Worm (Caenorhabditis elegans): ENCODE results near the gene mpst-7.

Gene mpst-7

ce11 chrV:12937098-12937497, 23.8 kb downstream of the mpst-7 start, which contains the start of gene T16G1.6:
TSS of gene T16G1.6 (minus strand) at chrV:12937174.
- TF ChIP-seq nhr-28 (tag; optimal IDR thresholded peaks at IDR 0.05) (peak; percentile 97), php-3 (GFP tag; IDR thresholded peaks at IDR 0.05) (peak; percentile 65; the same call in 1 of the 2 replicates), F49E8.2 (tag; optimal IDR thresholded peaks at IDR 0.05; ENCODE audit: borderline replicate concordance) (no peak), hlh-11 (tag; optimal IDR thresholded peaks at IDR 0.05) (peak; percentile 63), daf-16 (GFP tag; optimal IDR thresholded peaks at IDR 0.05) (no peak), daf-16 (tag; optimal IDR thresholded peaks at IDR 0.05) (peak; percentile 38), aly-2 (tag; optimal IDR thresholded peaks at IDR 0.05) (no peak), zfp-3 (GFP tag; conservative IDR thresholded peaks at IDR 0.05) (no peak), attf-4 (tag; optimal IDR thresholded peaks at IDR 0.05) (no peak), nhr-102 (tag; optimal IDR thresholded peaks at IDR 0.05) (peak; percentile 71), dmd-6 (GFP tag; IDR thresholded peaks at IDR 0.05) (peak; percentile 86), mep-1 (tag; optimal IDR thresholded peaks at IDR 0.05) (no peak), jun-1 (tag; optimal IDR thresholded peaks at IDR 0.05) (no peak), dve-1 (tag; optimal IDR thresholded peaks at IDR 0.05; ENCODE audit: insufficient read depth) (peak; percentile 79), lin-15B (tag; optimal IDR thresholded peaks at IDR 0.05) (no peak), nhr-11 (tag; optimal IDR thresholded peaks at IDR 0.05) (no peak), Y105C5A.15 (GFP tag; IDR thresholded peaks at IDR 0.05) (no peak), pqm-1 (tag; optimal IDR thresholded peaks at IDR 0.05) (peak; percentile 88), hlh-30 (tag; optimal IDR thresholded peaks at IDR 0.05; ENCODE audit: insufficient read depth) (peak; percentile 25), nhr-77 (tag; optimal IDR thresholded peaks at IDR 0.05) (peak; percentile 80)

ce11 chrV:12934976-12935375, 26.0 kb downstream of the mpst-7 start, which contains the start of gene T16G1.7:
TSS of gene T16G1.7 (minus strand) at chrV:12935112.
- TF ChIP-seq Y75B8A.6 (GFP tag; IDR thresholded peaks at IDR 0.05) (no peak), R02D3.7 (tag; optimal IDR thresholded peaks at IDR 0.05) (no peak), spr-3 (GFP tag; optimal IDR thresholded peaks at IDR 0.05) (no peak), unc-39 (tag; optimal IDR thresholded peaks at IDR 0.05) (no peak), lin-39 (tag; optimal IDR thresholded peaks at IDR 0.05) (no peak), dve-1 (tag; optimal IDR thresholded peaks at IDR 0.05; ENCODE audit: insufficient read depth) (peak; percentile 76), mdl-1 (tag; optimal IDR thresholded peaks at IDR 0.05) (peak in 1 of 2 experiments; percentile 51), nhr-10 (tag; optimal IDR thresholded peaks at IDR 0.05) (no peak), tra-1 (GFP tag; IDR thresholded peaks at IDR 0.05) (0 out of 2 replicates have a peak, but pooled peaks have one; percentile 42), Y105C5A.15 (GFP tag; IDR thresholded peaks at IDR 0.05) (no peak), F26F4.8 (GFP tag; conservative IDR thresholded peaks at IDR 0.05) (no peak), fkh-10 (GFP tag; optimal IDR thresholded peaks at IDR 0.05) (no peak), nhr-41 (GFP tag; IDR thresholded peaks at IDR 0.05) (peak; percentile 54; the same call in 1 of the 2 replicates), lin-29 (GFP tag; IDR thresholded peaks at IDR 0.05) (no peak), madf-9 (GFP tag; conservative IDR thresholded peaks at IDR 0.05) (no peak), lin-38 (GFP tag; IDR thresholded peaks at IDR 0.05) (no peak), arid-1 (GFP tag; conservative IDR thresholded peaks at IDR 0.05) (no peak), tag-97 (GFP tag; IDR thresholded peaks at IDR 0.05) (no peak), dmd-9 (GFP tag; IDR thresholded peaks at IDR 0.05) (no peak), daf-12 (tag; optimal IDR thresholded peaks at IDR 0.05) (no peak), mes-2 (tag; optimal IDR thresholded peaks at IDR 0.05; ENCODE audit: poor library complexity, severe bottlenecking) (no peak), jun-1 (tag; optimal IDR thresholded peaks at IDR 0.05) (no peak), zag-1 (tag; optimal IDR thresholded peaks at IDR 0.05) (no peak), hmg-1.1 (GFP tag; IDR thresholded peaks at IDR 0.05) (no peak), nhr-25 (tag; optimal IDR thresholded peaks at IDR 0.05; ENCODE audit: borderline replicate concordance, insufficient read depth) (no peak), hif-1 (tag; optimal IDR thresholded peaks at IDR 0.05) (no peak), mep-1 (tag; optimal IDR thresholded peaks at IDR 0.05) (no peak), gei-8 (GFP tag; optimal IDR thresholded peaks at IDR 0.05) (no peak), madf-5 (GFP tag; IDR thresholded peaks at IDR 0.05) (no peak), pha-4 (GFP tag; IDR thresholded peaks at IDR 0.05) (no peak), pha-4 (tag; optimal IDR thresholded peaks at IDR 0.05) (no peak), spr-1 (tag; optimal IDR thresholded peaks at IDR 0.05) (no peak), hlh-11 (tag; optimal IDR thresholded peaks at IDR 0.05) (peak; percentile 82), mdt-29 (GFP tag; IDR thresholded peaks at IDR 0.05) (no peak), hlh-30 (tag; optimal IDR thresholded peaks at IDR 0.05; ENCODE audit: insufficient read depth) (peak; percentile 15), nhr-77 (tag; optimal IDR thresholded peaks at IDR 0.05) (peak; percentile 68)

Data from whole organism, L4 larva.